Fruit fly (Drosophila melanogaster) whole organism, embryonic: Measurements from ENCODE around the gene CG32686.

Source experiments
- Atf6 ChIP-seq: fragments of 200-800 bp; sonication (Bioruptor generic); IDR thresholded peaks from 2 replicates; pipeline ENCODE4 v1.3.6; 2022; ENCODE audit warnings: missing biosample characterization, missing genetic modification characterization
- BEAF-32 ChIP-seq: fragments of 200-800 bp; sonication (Bioruptor generic); optimal IDR thresholded peaks from 3 replicates; lab custom pipeline; 2017; ENCODE audit warnings: missing biosample characterization, missing genetic modification characterization, mild to moderate bottlenecking, moderate library complexity, missing genetic modification reagents
- CG12769 ChIP-seq: fragments of 200-800 bp; sonication (Bioruptor generic); optimal IDR thresholded peaks from 2 replicates; lab custom pipeline; 2019; ENCODE audit warnings: missing biosample characterization, mild to moderate bottlenecking, missing genetic modification characterization, moderate library complexity
- CG13123 ChIP-seq: fragments of 200-800 bp; sonication (Bioruptor generic); optimal IDR thresholded peaks from 2 replicates; lab custom pipeline; 2016; ENCODE audit warnings: missing biosample characterization, missing genetic modification characterization
- CG13287 ChIP-seq: fragments of 200-800 bp; sonication (Bioruptor generic); IDR thresholded peaks from 2 replicates; pipeline ENCODE4 v1.3.6; 2022; ENCODE audit warnings: missing biosample characterization, missing genetic modification characterization; ENCODE audit not compliant: partially characterized antibody
- CG14441 ChIP-seq: fragments of 200-800 bp; sonication (Bioruptor generic); IDR thresholded peaks from 2 replicates; pipeline ENCODE4 v1.3.6; 2022; ENCODE audit warnings: missing biosample characterization, missing genetic modification characterization
- CG15601 ChIP-seq: fragments of 200-800 bp; sonication (Bioruptor generic); optimal IDR thresholded peaks from 3 replicates; lab custom pipeline; 2019; ENCODE audit warnings: missing biosample characterization, mild to moderate bottlenecking, missing genetic modification characterization, moderate library complexity
- CG2712 ChIP-seq: fragments of 200-800 bp; optimal IDR thresholded peaks from 3 replicates; lab custom pipeline; 2019; ENCODE audit warnings: missing biosample characterization, mild to moderate bottlenecking, missing genetic modification characterization, moderate library complexity
- CG3838 ChIP-seq: fragments of 200-800 bp; sonication (Bioruptor generic); optimal IDR thresholded peaks from 3 replicates; lab custom pipeline; 2016; ENCODE audit warnings: missing biosample characterization, missing genetic modification characterization
- CG4360 ChIP-seq: fragments of 200-800 bp; sonication (Bioruptor generic); IDR thresholded peaks from 2 replicates; pipeline ENCODE4 v1.3.6; 2022; ENCODE audit warnings: missing biosample characterization, missing genetic modification characterization
- CG4424 ChIP-seq: fragments of 200-800 bp; sonication (Bioruptor generic); optimal IDR thresholded peaks from 3 replicates; lab custom pipeline; 2016; ENCODE audit warnings: missing biosample characterization, missing genetic modification characterization
- CG4854 ChIP-seq: fragments of 200-800 bp; sonication (Bioruptor generic); optimal IDR thresholded peaks from 2 replicates; lab custom pipeline; 2016; ENCODE audit warnings: missing biosample characterization, missing genetic modification characterization, inconsistent platforms
- CG6254 ChIP-seq: fragments of 200-800 bp; sonication (Bioruptor generic); optimal IDR thresholded peaks from 3 replicates; lab custom pipeline; 2017; ENCODE audit warnings: mild to moderate bottlenecking, missing biosample characterization, missing genetic modification reagents, missing genetic modification characterization
- CG6813 ChIP-seq: fragments of 200-800 bp; sonication (Bioruptor generic); optimal IDR thresholded peaks from 2 replicates; lab custom pipeline; 2017; ENCODE audit warnings: missing biosample characterization, missing genetic modification characterization, mild to moderate bottlenecking, moderate library complexity, missing genetic modification reagents
- CG6854 ChIP-seq: fragments of 200-800 bp; sonication (Bioruptor generic); optimal IDR thresholded peaks from 3 replicates; lab custom pipeline; 2017; ENCODE audit warnings: missing biosample characterization, mild to moderate bottlenecking, missing genetic modification characterization
- CG7745 ChIP-seq: fragments of 200-800 bp; sonication (Bioruptor generic); optimal IDR thresholded peaks from 2 replicates; lab custom pipeline; 2018; ENCODE audit warnings: missing biosample characterization, mild to moderate bottlenecking, missing genetic modification characterization, moderate library complexity
- CG7786 ChIP-seq: fragments of 200-800 bp; sonication (Bioruptor generic); optimal IDR thresholded peaks from 2 replicates; lab custom pipeline; 2016; ENCODE audit warnings: missing biosample characterization, missing genetic modification characterization
- CTCF ChIP-seq: fragments of 200-800 bp; sonication (Bioruptor generic); optimal IDR thresholded peaks from 2 replicates; lab custom pipeline; 2017; ENCODE audit warnings: missing biosample characterization, mild to moderate bottlenecking, missing genetic modification characterization, moderate library complexity
- Camta ChIP-seq: fragments of 200-800 bp; sonication (Bioruptor generic); optimal IDR thresholded peaks from 2 replicates; lab custom pipeline; 2016; ENCODE audit warnings: missing biosample characterization, missing genetic modification characterization
- D ChIP-seq, 2 experiments: fragments of 200-800 bp in 1 of 2; fragments of >200 bp in 1 of 2; sonication (Bioruptor generic) in 1 of 2; optimal IDR thresholded peaks; 2 replicates in 1 of 2; 3 replicates in 1 of 2; lab custom pipeline; 2017; ENCODE audit warnings: mild to moderate bottlenecking in 1 of 2, missing biosample characterization in 1 of 2, missing genetic modification characterization in 1 of 2, missing genetic modification reagents in 1 of 2
- Dip2 ChIP-seq: fragments of 200-800 bp; sonication (Bioruptor generic); IDR thresholded peaks from 2 replicates; pipeline ENCODE4 v1.3.6; 2022; ENCODE audit warnings: missing biosample characterization, missing genetic modification characterization
- Gug ChIP-seq: fragments of 200-800 bp; sonication (Bioruptor generic); IDR thresholded peaks from 4 replicates; pipeline ENCODE4 v1.3.6; 2022; ENCODE audit warnings: missing biosample characterization, missing genetic modification characterization
- HLHmδ ChIP-seq: fragments of 200-800 bp; sonication (Bioruptor generic); optimal IDR thresholded peaks from 2 replicates; lab custom pipeline; 2018; ENCODE audit warnings: missing biosample characterization, mild to moderate bottlenecking, missing genetic modification characterization, moderate library complexity
- Mad ChIP-seq: fragments of 200-800 bp; sonication (Bioruptor generic); optimal IDR thresholded peaks from 2 replicates; lab custom pipeline; 2016; ENCODE audit warnings: missing biosample characterization, missing genetic modification characterization
- Mes4 ChIP-seq: fragments of 200-800 bp; sonication (Bioruptor generic); optimal IDR thresholded peaks from 2 replicates; lab custom pipeline; 2016; ENCODE audit warnings: missing biosample characterization, missing genetic modification characterization
- Myb ChIP-seq: fragments of 200-800 bp; sonication (Bioruptor generic); optimal IDR thresholded peaks from 2 replicates; lab custom pipeline; 2016; ENCODE audit warnings: missing biosample characterization, missing genetic modification characterization
- NC2α ChIP-seq: fragments of 200-800 bp; sonication (Bioruptor generic); optimal IDR thresholded peaks from 2 replicates; lab custom pipeline; 2016; ENCODE audit warnings: missing biosample characterization, missing genetic modification characterization
- NFAT ChIP-seq: fragments of 200-800 bp; sonication (Bioruptor generic); IDR thresholded peaks from 2 replicates; pipeline ENCODE4 v1.3.6; 2022; ENCODE audit warnings: missing biosample characterization, missing genetic modification characterization
- Opbp ChIP-seq: fragments of 200-800 bp; sonication (Bioruptor generic); IDR thresholded peaks from 3 replicates; pipeline ENCODE4 v1.3.6; 2022; ENCODE audit warnings: missing biosample characterization, missing genetic modification characterization; ENCODE audit not compliant: partially characterized antibody
- PHDP ChIP-seq: fragments of 200-800 bp; sonication (Bioruptor generic); optimal IDR thresholded peaks from 3 replicates; lab custom pipeline; 2018; ENCODE audit warnings: missing biosample characterization, mild to moderate bottlenecking, missing genetic modification characterization, moderate library complexity
- Six4 ChIP-seq: fragments of 200-800 bp; sonication (Bioruptor generic); optimal IDR thresholded peaks from 2 replicates; lab custom pipeline; 2016; ENCODE audit warnings: missing biosample characterization, missing genetic modification characterization
- dysf ChIP-seq: fragments of 200-800 bp; sonication (Bioruptor generic); IDR thresholded peaks from 3 replicates; pipeline ENCODE4 v1.3.6; 2022; ENCODE audit warnings: missing biosample characterization, missing genetic modification characterization
- en ChIP-seq: fragments of 200-800 bp; sonication (Bioruptor generic); optimal IDR thresholded peaks from 2 replicates; lab custom pipeline; 2016; ENCODE audit warnings: missing biosample characterization, missing genetic modification characterization
- fu2 ChIP-seq: fragments of 200-800 bp; sonication (Bioruptor generic); optimal IDR thresholded peaks from 2 replicates; lab custom pipeline; 2016; ENCODE audit warnings: missing biosample characterization, missing genetic modification characterization
- gcm2 ChIP-seq: fragments of 200-800 bp; sonication (Bioruptor generic); optimal IDR thresholded peaks from 2 replicates; lab custom pipeline; 2016; ENCODE audit warnings: missing biosample characterization, missing genetic modification characterization
- grn ChIP-seq: fragments of 200-800 bp; sonication (Bioruptor generic); optimal IDR thresholded peaks from 3 replicates; lab custom pipeline; 2017; ENCODE audit warnings: missing biosample characterization, missing genetic modification characterization
- insv ChIP-seq, 2 experiments: fragments of 200-800 bp; sonication (Bioruptor generic); optimal IDR thresholded peaks; 3 replicates each; lab custom pipeline; 2016 to 2018; ENCODE audit warnings: missing biosample characterization in 2 of 2, missing genetic modification characterization in 2 of 2
- inv ChIP-seq: fragments of 200-800 bp; sonication (Bioruptor generic); IDR thresholded peaks from 2 replicates; pipeline ENCODE4 v1.3.6; 2022; ENCODE audit warnings: missing biosample characterization, missing genetic modification characterization; ENCODE audit not compliant: partially characterized antibody
- lilli ChIP-seq: fragments of 200-800 bp; sonication (Bioruptor generic); optimal IDR thresholded peaks from 3 replicates; lab custom pipeline; 2016; ENCODE audit warnings: missing biosample characterization, missing genetic modification characterization
- lola ChIP-seq, 3 experiments: fragments of >200 bp in 2 of 3; fragments of 200-800 bp in 1 of 3; sonication (Bioruptor generic) in 1 of 3; optimal IDR thresholded peaks; 2 replicates each; lab custom pipeline; 2017 to 2019; ENCODE audit warnings: missing biosample characterization in 3 of 3, missing genetic modification characterization in 3 of 3, mild to moderate bottlenecking in 1 of 3, moderate library complexity in 1 of 3
- luna ChIP-seq: fragments of 200-800 bp; sonication (Bioruptor generic); optimal IDR thresholded peaks from 2 replicates; lab custom pipeline; 2016; ENCODE audit warnings: missing biosample characterization, missing genetic modification characterization
- pfk ChIP-seq: fragments of 200-800 bp; sonication (Bioruptor generic); optimal IDR thresholded peaks from 2 replicates; lab custom pipeline; 2018; ENCODE audit warnings: missing biosample characterization, mild to moderate bottlenecking, missing genetic modification characterization, moderate library complexity
- psq ChIP-seq: fragments of 200-800 bp; sonication (Bioruptor generic); optimal IDR thresholded peaks from 2 replicates; lab custom pipeline; 2017; ENCODE audit warnings: missing biosample characterization, missing genetic modification characterization
- tin ChIP-seq: fragments of 200-800 bp; sonication (Bioruptor generic); optimal IDR thresholded peaks from 3 replicates; lab custom pipeline; 2016; ENCODE audit warnings: missing biosample characterization, missing genetic modification characterization
- twi ChIP-seq: fragments of 200-800 bp; optimal IDR thresholded peaks from 2 replicates; lab custom pipeline; 2019; ENCODE audit warnings: missing biosample characterization, mild to moderate bottlenecking, missing genetic modification characterization, moderate library complexity
- tx ChIP-seq: fragments of 200-800 bp; sonication (Bioruptor generic); optimal IDR thresholded peaks from 2 replicates; lab custom pipeline; 2016; ENCODE audit warnings: missing biosample characterization, missing genetic modification characterization
- vnd ChIP-seq: fragments of 200-800 bp; sonication (Bioruptor generic); IDR thresholded peaks from 3 replicates; pipeline ENCODE4 v1.3.6; 2022; ENCODE audit warnings: missing biosample characterization, missing genetic modification characterization; ENCODE audit not compliant: partially characterized antibody
- zf30C ChIP-seq: fragments of 200-800 bp; sonication (Bioruptor generic); optimal IDR thresholded peaks from 3 replicates; lab custom pipeline; 2018; ENCODE audit warnings: missing biosample characterization, mild to moderate bottlenecking, missing genetic modification characterization
- zfh1 ChIP-seq: fragments of 200-800 bp; sonication (Bioruptor generic); IDR thresholded peaks from 3 replicates; pipeline ENCODE4 v1.3.6; 2022; ENCODE audit warnings: missing biosample characterization, missing genetic modification characterization

The CG32686 gene

DNA sequence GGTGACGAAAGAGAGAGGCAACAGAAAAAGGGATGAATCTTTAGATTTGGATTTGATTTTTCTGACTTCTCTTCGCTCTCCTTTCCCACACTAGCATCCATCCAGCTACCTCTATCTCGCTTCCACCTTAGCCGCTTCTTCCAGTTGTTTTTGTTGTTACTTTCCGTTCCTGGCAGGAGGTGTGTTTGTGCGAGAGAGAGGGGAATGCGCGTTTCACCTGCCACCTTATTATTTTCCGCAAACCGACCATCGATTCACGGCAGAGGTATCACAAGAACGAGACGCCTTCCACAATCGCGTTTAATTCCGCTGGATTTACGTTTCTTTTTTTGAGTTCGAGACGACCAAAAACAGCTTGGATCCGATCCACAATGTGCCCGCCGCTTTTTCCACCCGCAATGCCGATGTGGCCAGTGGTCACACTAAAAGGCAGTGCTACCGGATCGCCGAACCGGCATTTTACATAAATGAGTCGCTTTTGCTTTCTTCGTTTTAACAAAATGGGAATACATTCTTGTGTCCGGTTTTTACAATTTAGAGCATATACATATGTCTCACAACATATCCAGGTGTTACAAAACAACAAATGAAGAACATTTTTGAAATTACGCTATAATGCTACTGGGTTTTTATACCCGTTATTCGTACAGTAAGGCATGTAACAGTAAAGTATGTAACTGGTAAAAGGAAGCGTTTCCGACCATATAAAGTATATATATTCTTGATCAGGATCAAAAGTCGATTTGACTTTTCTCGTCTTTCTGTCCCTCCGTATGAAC, 49.4 kb downstream of the CG32686 start, which contains the start of gene alpha-Man-Ia (continued):
- TF ChIP-seq BEAF-32 (GFP tag; lab: Kevin White, UChicago) (peak; percentile 66), psq (no peak), CG4854 (GFP tag; lab: Kevin White, UChicago) (no peak), CTCF (GFP tag; lab: Kevin White, UChicago) (peak; percentile 41), Mes4 (GFP tag; lab: Kevin White, UChicago) (no peak), CG14441 (GFP tag; lab: Robert Waterston, UW) (no peak), zf30C (GFP tag; lab: Kevin White, UChicago) (no peak), tin (GFP tag; lab: Kevin White, UChicago) (peak; percentile 11), lola (GFP tag; optimal IDR thresholded peaks at IDR 0.05; lab: Kevin White, UChicago) (peak in 1 of 3 experiments; percentile 20), en (GFP tag; lab: Kevin White, UChicago) (no peak), CG13287 (no peak), CG2712 (tag; lab: Kevin White, UChicago) (no peak), CG6254 (no peak), Mad (GFP tag; lab: Kevin White, UChicago) (peak; percentile 37), zfh1 (GFP tag; lab: Robert Waterston, UW) (no peak), pfk (GFP tag; lab: Kevin White, UChicago) (no peak), Atf6 (GFP tag; lab: Robert Waterston, UW) (no peak), Dip2 (no peak), twi (tag; lab: Kevin White, UChicago) (no peak), NC2α (GFP tag; lab: Kevin White, UChicago) (no peak), CG13123 (GFP tag; lab: Kevin White, UChicago) (no peak), Gug (0 out of 4 replicates have a peak, but pooled peaks have one; percentile 37), NFAT (GFP tag; lab: Robert Waterston, UW) (no peak), PHDP (no peak), HLHmδ (GFP tag; lab: Kevin White, UChicago) (no peak), CG4424 (no peak), Camta (GFP tag; lab: Kevin White, UChicago) (peak; percentile 14), luna (GFP tag; lab: Kevin White, UChicago) (no peak), CG12769 (tag; lab: Kevin White, UChicago) (no peak), lilli (peak; percentile 33), insv (GFP tag; optimal IDR thresholded peaks at IDR 0.05; lab: Kevin White, UChicago) (peak in 1 of 2 experiments; percentile 8), dysf (GFP tag; lab: Robert Waterston, UW) (no peak), CG6854 (no peak), vnd (GFP tag; lab: Robert Waterston, UW) (0 out of 3 replicates have a peak, but pooled peaks have one; percentile 23), D (optimal IDR thresholded peaks at IDR 0.05; lab: Kevin White, UChicago) (no peak), D (GFP tag; optimal IDR thresholded peaks at IDR 0.05; lab: Kevin White, UChicago) (no peak), grn (GFP tag; lab: Kevin White, UChicago) (no peak), CG4360 (GFP tag; lab: Robert Waterston, UW) (peak; percentile 80), Opbp (GFP tag; lab: Robert Waterston, UW) (peak; percentile 57; the same call in 2 of the 3 replicates), inv (GFP tag; lab: Robert Waterston, UW) (0 out of 2 replicates have a peak, but pooled peaks have one; percentile 10), Six4 (GFP tag; lab: Kevin White, UChicago) (peak; percentile 5), CG15601 (tag; lab: Kevin White, UChicago) (no peak), fu2 (GFP tag; lab: Kevin White, UChicago) (no peak), CG7745 (tag; lab: Kevin White, UChicago) (no peak), gcm2 (GFP tag; lab: Kevin White, UChicago) (no peak), tx (GFP tag; lab: Kevin White, UChicago) (peak; percentile 36), CG7786 (GFP tag; lab: Kevin White, UChicago) (no peak), CG6813 (GFP tag; lab: Kevin White, UChicago) (no peak), CG3838 (GFP tag; lab: Kevin White, UChicago) (no peak), Myb (GFP tag; lab: Kevin White, UChicago) (peak; percentile 69)
